Fruit fly (Drosophila melanogaster): ENCODE measurements around the gene CG5946.

The CG5946 gene

DNA sequence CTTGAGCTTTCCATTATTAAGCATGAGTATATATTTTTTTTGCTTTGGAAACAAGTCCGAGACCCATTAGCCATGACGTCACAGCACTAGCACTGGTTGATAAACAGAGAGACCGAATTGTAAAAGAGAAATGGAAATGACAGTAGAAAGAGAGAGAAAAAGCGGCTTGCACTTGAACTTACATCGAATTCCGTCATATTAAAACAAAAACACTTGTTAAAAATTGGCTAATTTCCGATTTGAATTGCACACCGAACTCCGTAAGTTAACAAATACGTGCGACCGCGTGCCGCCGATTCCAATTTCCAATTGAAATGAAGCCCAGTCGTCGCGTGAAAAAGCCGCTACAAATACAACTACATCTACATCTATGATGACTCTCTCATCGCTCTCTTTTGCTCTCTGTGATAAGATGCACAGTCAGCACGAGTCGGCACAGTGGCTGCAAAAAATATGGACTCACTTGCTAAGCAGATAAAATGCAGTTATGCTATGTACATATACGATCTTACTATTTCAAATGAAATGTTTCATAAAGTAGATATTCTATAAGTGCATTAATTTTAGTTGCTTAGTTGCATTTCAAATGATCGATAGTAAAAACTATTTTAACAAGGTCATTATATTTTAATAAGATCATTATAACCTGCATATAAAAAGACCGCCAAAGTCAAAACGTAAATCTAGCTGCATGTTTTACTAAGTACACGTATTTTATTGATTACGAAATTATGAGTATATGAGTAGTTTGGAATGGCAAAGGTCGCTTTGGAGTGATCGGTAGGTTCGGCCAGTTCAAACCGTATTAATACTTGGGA, 2.2 kb downstream of the CG5946 start (continued):
- TF ChIP-seq CG9797 (GFP tag; optimal IDR thresholded peaks at IDR 0.05), result no peak
- no peak for TF ChIP-seq eve (GFP tag; optimal IDR thresholded peaks at IDR 0.05)
- peak; percentile 48 for TF ChIP-seq Jarid2 (GFP tag; optimal IDR thresholded peaks at IDR 0.05)
- peak; percentile 63 for TF ChIP-seq CG15601 (tag; optimal IDR thresholded peaks at IDR 0.05)
- TF ChIP-seq CG10979 (tag; optimal IDR thresholded peaks at IDR 0.05), result peak; percentile 3
- TF ChIP-seq Max (GFP tag; optimal IDR thresholded peaks at IDR 0.05), result peak; percentile 27
- no peak for TF ChIP-seq CG11398 (GFP tag; optimal IDR thresholded peaks at IDR 0.05)
- no peak for TF ChIP-seq CG14710 (tag; optimal IDR thresholded peaks at IDR 0.05)
- peak; percentile 51 for TF ChIP-seq CG12391 (tag; optimal IDR thresholded peaks at IDR 0.05)
- TF ChIP-seq CG15269 (tag; optimal IDR thresholded peaks at IDR 0.05), result no peak
- TF ChIP-seq CG34376 (GFP tag; optimal IDR thresholded peaks at IDR 0.05), result peak; percentile 68
- no peak for TF ChIP-seq maf-S (GFP tag; optimal IDR thresholded peaks at IDR 0.05)
- TF ChIP-seq tll (GFP tag; optimal IDR thresholded peaks at IDR 0.05), result no peak
- TF ChIP-seq Hmx (GFP tag; optimal IDR thresholded peaks at IDR 0.05), result no peak
- TF ChIP-seq az2 (GFP tag; optimal IDR thresholded peaks at IDR 0.05), result peak; percentile 9
- peak; percentile 19 for TF ChIP-seq pho (GFP tag; optimal IDR thresholded peaks at IDR 0.05)
- no peak for TF ChIP-seq pfk (GFP tag; optimal IDR thresholded peaks at IDR 0.05)
- TF ChIP-seq HLHmδ (GFP tag; optimal IDR thresholded peaks at IDR 0.05), result peak; percentile 62
- TF ChIP-seq CG32767 (GFP tag; IDR thresholded peaks at IDR 0.05), result 0 out of 2 replicates have a peak, but pooled peaks have one; percentile 32
- peak; percentile 56; the same call in 1 of the 2 replicates for TF ChIP-seq Drgx (GFP tag; IDR thresholded peaks at IDR 0.05)
- TF ChIP-seq croc (GFP tag; conservative IDR thresholded peaks at IDR 0.05), result no peak
- TF ChIP-seq scrt (GFP tag; optimal IDR thresholded peaks at IDR 0.05), result peak; percentile 12
- peak; percentile 34 for TF ChIP-seq CG12219 (GFP tag; optimal IDR thresholded peaks at IDR 0.05)
- no peak for TF ChIP-seq ap (GFP tag; IDR thresholded peaks at IDR 0.05)
- TF ChIP-seq HLH54F (GFP tag; optimal IDR thresholded peaks at IDR 0.05), result peak; percentile 26
- no peak for TF ChIP-seq Dbx (GFP tag; IDR thresholded peaks at IDR 0.05)
- TF ChIP-seq CG4617 (GFP tag; optimal IDR thresholded peaks at IDR 0.05; ENCODE audit: borderline replicate concordance), result no peak
- 0 out of 2 replicates have a peak, but pooled peaks have one; percentile 20 for TF ChIP-seq Ada2b (GFP tag; IDR thresholded peaks at IDR 0.05)
- TF ChIP-seq ERR (GFP tag; optimal IDR thresholded peaks at IDR 0.05), result peak; percentile 10
- no peak for TF ChIP-seq otp (GFP tag; IDR thresholded peaks at IDR 0.05)
- peak; percentile 25 for TF ChIP-seq trem (tag; optimal IDR thresholded peaks at IDR 0.05)
- TF ChIP-seq vvl (GFP tag; IDR thresholded peaks at IDR 0.05), result peak; percentile 83
- TF ChIP-seq Trl (optimal IDR thresholded peaks at IDR 0.05), result peak; percentile 87 to 90
- peak; percentile 49 for TF ChIP-seq Trl (GFP tag; optimal IDR thresholded peaks at IDR 0.05)
- TF ChIP-seq CG3726 (GFP tag; IDR thresholded peaks at IDR 0.05), result peak; percentile 8; the same call in 1 of the 3 replicates
- no peak for TF ChIP-seq al (GFP tag; IDR thresholded peaks at IDR 0.05)
- TF ChIP-seq Hsf (GFP tag; optimal IDR thresholded peaks at IDR 0.05), result peak; percentile 41
- TF ChIP-seq D19A (tag; optimal IDR thresholded peaks at IDR 0.05), result no peak
- no peak for TF ChIP-seq Opbp (GFP tag; IDR thresholded peaks at IDR 0.05; ENCODE audit: partially characterized antibody)
- TF ChIP-seq gce (GFP tag; IDR thresholded peaks at IDR 0.05), result peak; percentile 58; the same call in 1 of the 3 replicates
- TF ChIP-seq MESR4 (GFP tag; optimal IDR thresholded peaks at IDR 0.05), result peak; percentile 14
- TF ChIP-seq CHES-1-like (GFP tag; optimal IDR thresholded peaks at IDR 0.05), result no peak
- TF ChIP-seq tx (GFP tag; optimal IDR thresholded peaks at IDR 0.05), result peak; percentile 10
- peak; percentile 57 for TF ChIP-seq CG13424 (tag; optimal IDR thresholded peaks at IDR 0.05)
- peak; percentile 54 for TF ChIP-seq mirr (GFP tag; optimal IDR thresholded peaks at IDR 0.05)
- TF ChIP-seq CG3407 (GFP tag; optimal IDR thresholded peaks at IDR 0.05), result no peak
- peak; percentile 78 for TF ChIP-seq row (GFP tag; IDR thresholded peaks at IDR 0.05)
- no peak for TF ChIP-seq D19B (GFP tag; optimal IDR thresholded peaks at IDR 0.05)
- no peak for TF ChIP-seq org-1 (GFP tag; optimal IDR thresholded peaks at IDR 0.05)

Data from whole organism, embryonic.